Worm (Caenorhabditis elegans) whole organism, young adult: ENCODE measurements around the gene cyp-32B1.

ENCODE experiments used
- B0035.1 ChIP-seq: sonication (generic microtip); optimal IDR thresholded peaks from 2 replicates; lab custom pipeline; 2016; ENCODE audit warnings: missing genetic modification characterization, mild to moderate bottlenecking, missing compliant biosample characterization, missing genotype, missing genetic modification reagents
- B0261.1 ChIP-seq: sonication (generic microtip); optimal IDR thresholded peaks from 2 replicates; lab custom pipeline; 2016; ENCODE audit warnings: mild to moderate bottlenecking, missing genetic modification characterization, moderate library complexity, missing compliant biosample characterization
- C17E4.6 ChIP-seq: fragments of 200-800 bp; sonication (Bioruptor generic); IDR thresholded peaks from 2 replicates; pipeline ENCODE4 v1.3.6; 2022; ENCODE audit warnings: missing genetic modification reagents, missing genetic modification characterization, missing compliant biosample characterization
- F49E8.2 ChIP-seq: sonication (generic microtip); optimal IDR thresholded peaks from 3 replicates; lab custom pipeline; 2017; ENCODE audit warnings: missing genetic modification characterization, mild to moderate bottlenecking, missing compliant biosample characterization, antibody characterized with exemption, moderate library complexity; ENCODE audit not compliant: insufficient read depth
- Y53G8AR.9 ChIP-seq: fragments of 200-800 bp; sonication (Bioruptor generic); conservative IDR thresholded peaks from 2 replicates; pipeline ENCODE4 v1.3.6; 2022; ENCODE audit warnings: missing genetic modification reagents, missing genetic modification characterization, missing compliant biosample characterization
- Y95B8A.8 ChIP-seq: fragments of 200-800 bp; sonication (Bioruptor generic); IDR thresholded peaks from 2 replicates; pipeline ENCODE4 v1.3.6; 2022; ENCODE audit warnings: missing genetic modification reagents, missing genetic modification characterization, missing compliant biosample characterization
- attf-5 ChIP-seq: fragments of 200-800 bp; sonication (Bioruptor generic); optimal IDR thresholded peaks from 2 replicates; lab custom pipeline; 2018; ENCODE audit warnings: mild to moderate bottlenecking, missing genetic modification characterization, missing compliant biosample characterization
- ceh-27 ChIP-seq: fragments of 200-800 bp; sonication (Bioruptor generic); optimal IDR thresholded peaks from 2 replicates; lab custom pipeline; 2018; ENCODE audit warnings: mild to moderate bottlenecking, missing genetic modification characterization, moderate library complexity, missing compliant biosample characterization
- ceh-79 ChIP-seq: sonication (generic microtip); optimal IDR thresholded peaks from 2 replicates; lab custom pipeline; 2017; ENCODE audit warnings: mild to moderate bottlenecking, missing genetic modification characterization, missing compliant biosample characterization
- chd-7 ChIP-seq: sonication (generic microtip); optimal IDR thresholded peaks from 2 replicates; lab custom pipeline; 2016; ENCODE audit warnings: mild to moderate bottlenecking, missing genetic modification characterization, moderate library complexity, missing compliant biosample characterization
- die-1 ChIP-seq: sonication (generic microtip); optimal IDR thresholded peaks from 2 replicates; lab custom pipeline; 2016; ENCODE audit warnings: missing genotype, mild to moderate bottlenecking, missing genetic modification characterization, missing compliant biosample characterization
- dpff-1 ChIP-seq: sonication (generic microtip); optimal IDR thresholded peaks from 2 replicates; lab custom pipeline; 2017; ENCODE audit warnings: mild to moderate bottlenecking, missing genetic modification characterization, missing compliant biosample characterization
- dpl-1 ChIP-seq: fragments of 150-350 bp; optimal IDR thresholded peaks from 2 replicates; lab custom pipeline; 2014; ENCODE audit warnings: missing biosample characterization, missing genetic modification reagents, missing genetic modification characterization
- egl-18 ChIP-seq: fragments of 200-800 bp; sonication (Bioruptor generic); IDR thresholded peaks from 2 replicates; pipeline ENCODE4 v1.3.6; 2022; ENCODE audit warnings: missing genetic modification reagents, missing genetic modification characterization, missing compliant biosample characterization
- him-1 ChIP-seq: sonication (generic microtip); optimal IDR thresholded peaks from 2 replicates; lab custom pipeline; 2016; ENCODE audit warnings: missing genotype, missing genetic modification reagents, missing genetic modification characterization, missing compliant biosample characterization
- hrde-1 ChIP-seq: sonication (generic microtip); optimal IDR thresholded peaks from 2 replicates; lab custom pipeline; 2016; ENCODE audit warnings: missing genetic modification characterization, mild to moderate bottlenecking, missing compliant biosample characterization, moderate library complexity, missing genotype, missing genetic modification reagents, borderline replicate concordance
- lin-26 ChIP-seq: fragments of 200-800 bp; sonication (Bioruptor generic); IDR thresholded peaks from 2 replicates; pipeline ENCODE4 v1.3.6; 2022; ENCODE audit warnings: missing genetic modification reagents, missing genetic modification characterization, missing compliant biosample characterization
- lin-35 ChIP-seq, 3 experiments: fragments of 150-350 bp in 2 of 3; sonication (generic microtip) in 1 of 3; optimal IDR thresholded peaks; 2 replicates each; lab custom pipeline; 2014 to 2018; ENCODE audit warnings: missing biosample characterization in 3 of 3, missing genetic modification characterization in 3 of 3, missing genetic modification reagents in 3 of 3
- lin-40 ChIP-seq: sonication (generic microtip); optimal IDR thresholded peaks from 2 replicates; lab custom pipeline; 2016; ENCODE audit warnings: missing genetic modification characterization, mild to moderate bottlenecking, missing compliant biosample characterization, missing genotype, missing genetic modification reagents
- lsl-1 ChIP-seq: fragments of 200-800 bp; sonication (Bioruptor generic); optimal IDR thresholded peaks from 2 replicates; lab custom pipeline; 2018; ENCODE audit warnings: mild to moderate bottlenecking, missing genetic modification characterization, moderate library complexity, missing compliant biosample characterization
- madf-6 ChIP-seq: fragments of 200-800 bp; sonication (Bioruptor generic); IDR thresholded peaks from 2 replicates; pipeline ENCODE4 v1.3.6; 2022; ENCODE audit warnings: missing genetic modification reagents, missing genetic modification characterization, missing compliant biosample characterization
- mxl-1 ChIP-seq: sonication (generic microtip); optimal IDR thresholded peaks from 2 replicates; lab custom pipeline; 2016; ENCODE audit warnings: missing genetic modification characterization, missing compliant biosample characterization
- nfya-1 ChIP-seq: sonication (generic microtip); optimal IDR thresholded peaks from 2 replicates; lab custom pipeline; 2017; ENCODE audit warnings: antibody characterized with exemption, missing compliant biosample characterization, missing genetic modification characterization, borderline replicate concordance; ENCODE audit not compliant: insufficient read depth
- nfyb-1 ChIP-seq: fragments of 200-800 bp; sonication (Bioruptor generic); IDR thresholded peaks from 2 replicates; pipeline ENCODE4 v1.3.6; 2022; ENCODE audit warnings: missing genetic modification reagents, missing genetic modification characterization, missing compliant biosample characterization
- nhr-179 ChIP-seq: sonication (generic microtip); optimal IDR thresholded peaks from 2 replicates; lab custom pipeline; 2016; ENCODE audit warnings: mild to moderate bottlenecking, missing genetic modification characterization, missing compliant biosample characterization
- nhr-27 ChIP-seq: fragments of 200-800 bp; sonication (Bioruptor generic); optimal IDR thresholded peaks from 2 replicates; lab custom pipeline; 2018; ENCODE audit warnings: mild to moderate bottlenecking, missing genetic modification characterization, moderate library complexity, missing compliant biosample characterization
- nhr-80 ChIP-seq: sonication (generic microtip); optimal IDR thresholded peaks from 2 replicates; lab custom pipeline; 2016; ENCODE audit warnings: missing genetic modification characterization, missing compliant biosample characterization
- rcor-1 ChIP-seq: fragments of 200-800 bp; sonication (Bioruptor generic); IDR thresholded peaks from 2 replicates; pipeline ENCODE4 v1.3.6; 2022; ENCODE audit warnings: missing genetic modification reagents, missing genetic modification characterization, missing compliant biosample characterization
- repo-1 ChIP-seq: sonication (generic microtip); optimal IDR thresholded peaks from 2 replicates; lab custom pipeline; 2017; ENCODE audit warnings: mild to moderate bottlenecking, missing genetic modification characterization, missing compliant biosample characterization
- rpc-1 ChIP-seq, 2 experiments: fragments of 150-350 bp in 1 of 2; sonication (generic microtip) in 1 of 2; optimal IDR thresholded peaks; 2 replicates each; lab custom pipeline; 2014 to 2018; ENCODE audit warnings: missing biosample characterization in 1 of 2, missing genetic modification characterization in 1 of 2, missing genetic modification reagents in 1 of 2, missing genotype in 1 of 2
- sea-2 ChIP-seq: fragments of 200-800 bp; sonication (Bioruptor generic); IDR thresholded peaks from 2 replicates; pipeline ENCODE4 v1.3.6; 2022; ENCODE audit warnings: missing genetic modification characterization, missing compliant biosample characterization
- snpc-1.1 ChIP-seq: sonication (generic microtip); optimal IDR thresholded peaks from 2 replicates; lab custom pipeline; 2017; ENCODE audit warnings: missing genetic modification characterization, mild to moderate bottlenecking, missing compliant biosample characterization, antibody characterized with exemption, moderate library complexity, missing genotype, missing genetic modification reagents; ENCODE audit not compliant: insufficient read depth
- zfh-2 ChIP-seq: fragments of 200-800 bp; sonication (Bioruptor generic); conservative IDR thresholded peaks from 2 replicates; pipeline ENCODE4 v1.3.6; 2022; ENCODE audit warnings: missing genetic modification reagents, missing genetic modification characterization, missing compliant biosample characterization
- ztf-25 ChIP-seq: fragments of 200-800 bp; sonication (Bioruptor generic); IDR thresholded peaks from 2 replicates; pipeline ENCODE4 v1.3.6; 2022; ENCODE audit warnings: missing genetic modification reagents, missing genetic modification characterization, missing compliant biosample characterization

The cyp-32B1 gene

ce11 chrV:2207527-2207926, 6.3 kb upstream of the cyp-32B1 start:
- 0 out of 2 replicates have a peak, but pooled peaks have one; percentile 34 for TF ChIP-seq nfyb-1
- TF ChIP-seq nhr-179 (tag; lab: Kevin White, UChicago) = no peak
- no peak for TF ChIP-seq ceh-79 (tag; lab: Kevin White, UChicago)
- no peak for TF ChIP-seq sea-2
- TF ChIP-seq ztf-25 (GFP tag; lab: Robert Waterston, UW) = no peak

ce11 chrV:2206801-2207200, 5.6 kb upstream of the cyp-32B1 start, which contains the start of gene svh-11:
Gene svh-11, plus strand, starts transcription at chrV:2207101.
- TF ChIP-seq dpl-1 (GFP tag; lab: Kevin White, UChicago) (no peak), lin-40 (no peak), nfya-1 (tag; lab: Kevin White, UChicago) (no peak), snpc-1.1 (no peak), egl-18 (no peak)

ce11 chrV:2206181-2206580, 5.0 kb upstream of the cyp-32B1 start, which contains the start of gene srt-40:
Gene srt-40, minus strand, starts transcription at chrV:2206281.
- TF ChIP-seq him-1 (no peak), nhr-80 (tag; lab: Kevin White, UChicago) (no peak), mxl-1 (no peak), attf-5 (GFP tag; lab: Kevin White, UChicago) (no peak), die-1 (tag; lab: Kevin White, UChicago) (no peak), B0035.1 (tag; lab: Kevin White, UChicago) (no peak), lin-26 (GFP tag; lab: Robert Waterston, UW) (no peak), repo-1 (tag; lab: Kevin White, UChicago) (no peak), lsl-1 (no peak), C17E4.6 (GFP tag; lab: Robert Waterston, UW) (no peak), lin-40 (no peak), Y95B8A.8 (GFP tag; lab: Robert Waterston, UW) (no peak), sea-2 (no peak), madf-6 (GFP tag; lab: Robert Waterston, UW) (no peak), Y53G8AR.9 (GFP tag; lab: Robert Waterston, UW) (no peak), chd-7 (tag; lab: Kevin White, UChicago) (no peak), nhr-27 (tag; lab: Kevin White, UChicago) (no peak), lin-35 (GFP tag; optimal IDR thresholded peaks at IDR 0.05; lab: Kevin White, UChicago) (no peak), dpff-1 (tag; lab: Kevin White, UChicago) (no peak), B0261.1 (tag; lab: Kevin White, UChicago) (no peak)

ce11 chrV:2204080-2204479, 2.9 kb upstream of the cyp-32B1 start, which contains the start of gene cyp-33C12:
Gene cyp-33C12, minus strand, starts transcription at chrV:2204400.
- no peak for TF ChIP-seq ceh-27

- TF ChIP-seq hrde-1 (tag; lab: Kevin White, UChicago) (no peak), rcor-1 (GFP tag; lab: Robert Waterston, UW) (no peak), egl-18 (no peak), zfh-2 (GFP tag; lab: Robert Waterston, UW) (peak; percentile 63), rpc-1 (optimal IDR thresholded peaks at IDR 0.05; lab: Kevin White, UChicago) (no peak), rpc-1 (tag; optimal IDR thresholded peaks at IDR 0.05; lab: Kevin White, UChicago) (no peak), F49E8.2 (tag; lab: Kevin White, UChicago) (no peak)
Measured at ce11 chrV:2200402-2200801, 813 bp downstream of the cyp-32B1 start.
